Worm (Caenorhabditis elegans): Measurements from ENCODE around the gene H25P19.1.

H25P19.1 gene

ce11 chrV:726573-727483 lies 39.3 kb downstream of the H25P19.1 start:
- TF ChIP-seq ceh-79 (tag; optimal IDR thresholded peaks at IDR 0.05), result no peak
- TF ChIP-seq chd-7 (tag; optimal IDR thresholded peaks at IDR 0.05), result no peak
- no peak for TF ChIP-seq ZK185.1 (tag; optimal IDR thresholded peaks at IDR 0.05; ENCODE audit: poor library complexity, severe bottlenecking)
- TF ChIP-seq hlh-26 (GFP tag; conservative IDR thresholded peaks at IDR 0.05), result no peak
- TF ChIP-seq nfyb-1 (GFP tag; IDR thresholded peaks at IDR 0.05), result peak; percentile 10; the same call in 1 of the 2 replicates
- peak; percentile 29 for TF ChIP-seq nhr-80 (tag; optimal IDR thresholded peaks at IDR 0.05)
- no peak for TF ChIP-seq hmg-1.2 (GFP tag; IDR thresholded peaks at IDR 0.05)
- peak; percentile 35; the same call in 1 of the 2 replicates for TF ChIP-seq Y53G8AR.9 (GFP tag; conservative IDR thresholded peaks at IDR 0.05)
- peak; percentile 32; the same call in 1 of the 2 replicates for TF ChIP-seq K11D2.4 (GFP tag; IDR thresholded peaks at IDR 0.05)
- peak; percentile 38 for TF ChIP-seq ama-1 (optimal IDR thresholded peaks at IDR 0.05)
- no peak for TF ChIP-seq ama-1 (GFP tag; optimal IDR thresholded peaks at IDR 0.05)
- TF ChIP-seq Y95B8A.8 (GFP tag; IDR thresholded peaks at IDR 0.05), result peak; percentile 18; the same call in 1 of the 2 replicates
- no peak for TF ChIP-seq lin-35 (GFP tag; optimal IDR thresholded peaks at IDR 0.05)
- peak; percentile 41; the same call in 1 of the 2 replicates for TF ChIP-seq Y56A3A.18 (GFP tag; IDR thresholded peaks at IDR 0.05)
- TF ChIP-seq attf-5 (GFP tag; optimal IDR thresholded peaks at IDR 0.05), result no peak
- peak; percentile 1 for TF ChIP-seq K12H6.12 (tag; optimal IDR thresholded peaks at IDR 0.05)
- TF ChIP-seq nhr-90 (tag; optimal IDR thresholded peaks at IDR 0.05), result no peak
- TF ChIP-seq dpl-1 (GFP tag; optimal IDR thresholded peaks at IDR 0.05), result no peak
- peak; percentile 0 to 33 for TF ChIP-seq let-607 (tag; optimal IDR thresholded peaks at IDR 0.05)
- no peak for TF ChIP-seq B0035.1 (tag; optimal IDR thresholded peaks at IDR 0.05)
- no peak for TF ChIP-seq nhr-179 (tag; optimal IDR thresholded peaks at IDR 0.05)
- TF ChIP-seq ztf-28 (GFP tag; IDR thresholded peaks at IDR 0.05), result 0 out of 2 replicates have a peak, but pooled peaks have one; percentile 10
- no peak for TF ChIP-seq madf-6 (GFP tag; IDR thresholded peaks at IDR 0.05)
- TF ChIP-seq tbx-9 (tag; optimal IDR thresholded peaks at IDR 0.05; ENCODE audit: borderline replicate concordance), result no peak
- TF ChIP-seq T07F8.4 (tag; optimal IDR thresholded peaks at IDR 0.05), result no peak
- no peak for TF ChIP-seq dox-1 (GFP tag; IDR thresholded peaks at IDR 0.05)
- no peak for TF ChIP-seq F57A8.1 (GFP tag; optimal IDR thresholded peaks at IDR 0.05)
- TF ChIP-seq F37B4.10 (GFP tag; IDR thresholded peaks at IDR 0.05), result no peak
- no peak for TF ChIP-seq rec-8 (tag; optimal IDR thresholded peaks at IDR 0.05)
- TF ChIP-seq attf-3 (GFP tag; conservative IDR thresholded peaks at IDR 0.05), result no peak; the same call in 1 of the 2 replicates
- TF ChIP-seq nhr-120 (GFP tag; IDR thresholded peaks at IDR 0.05), result 0 out of 2 replicates have a peak, but pooled peaks have one; percentile 56
- peak; percentile 7; the same call in 1 of the 2 replicates for TF ChIP-seq B0336.3 (GFP tag; IDR thresholded peaks at IDR 0.05)
- TF ChIP-seq C06A6.2 (GFP tag; conservative IDR thresholded peaks at IDR 0.05), result no peak
- no peak for TF ChIP-seq F23B12.7 (tag; optimal IDR thresholded peaks at IDR 0.05; ENCODE audit: insufficient read depth)
- TF ChIP-seq lin-54 (GFP tag; optimal IDR thresholded peaks at IDR 0.05), result no peak
- no peak for TF ChIP-seq ztf-26 (tag; optimal IDR thresholded peaks at IDR 0.05)
